Worm (Caenorhabditis elegans) whole organism, L1 larva: ENCODE data around the gene fbxb-98.
A peak's percentile ranks its signal among the peaks of the same experiment; 100 is the strongest.

Experiments used
- C04F5.9 ChIP-seq: sonication (generic microtip); optimal IDR thresholded peaks from 2 replicates; lab custom pipeline; 2016; ENCODE audit warnings: missing genetic modification characterization, missing compliant biosample characterization
- C16A3.4 ChIP-seq: fragments of 150-350 bp; optimal IDR thresholded peaks from 2 replicates; lab custom pipeline; 2014; ENCODE audit warnings: missing biosample characterization, missing genetic modification characterization
- alr-1 ChIP-seq: fragments of 200-800 bp; sonication (Bioruptor generic); optimal IDR thresholded peaks from 2 replicates; lab custom pipeline; 2018; ENCODE audit warnings: borderline replicate concordance, mild to moderate bottlenecking, missing genetic modification characterization, missing compliant biosample characterization
- aly-2 ChIP-seq: fragments of 150-350 bp; optimal IDR thresholded peaks from 2 replicates; lab custom pipeline; 2014; ENCODE audit warnings: missing biosample characterization, missing genetic modification characterization
- ceh-63 ChIP-seq: fragments of 200-800 bp; sonication (Bioruptor generic); optimal IDR thresholded peaks from 2 replicates; lab custom pipeline; 2018; ENCODE audit warnings: mild to moderate bottlenecking, missing genetic modification characterization, missing compliant biosample characterization
- ceh-8 ChIP-seq: fragments of 200-800 bp; sonication (Bioruptor generic); optimal IDR thresholded peaks from 2 replicates; lab custom pipeline; 2018; ENCODE audit warnings: mild to moderate bottlenecking, missing genetic modification characterization, moderate library complexity, missing compliant biosample characterization
- ceh-90 ChIP-seq: sonication (generic microtip); optimal IDR thresholded peaks from 2 replicates; lab custom pipeline; 2016; ENCODE audit warnings: missing genetic modification characterization, missing compliant biosample characterization
- efl-1 ChIP-seq, 4 experiments: fragments of 150-350 bp; optimal IDR thresholded peaks in 3 of 4; peaks in 1 of 4; 1 replicate in 1 of 4; 2 replicates in 3 of 4; lab custom pipeline; 2014; ENCODE audit warnings: missing biosample characterization in 2 of 4, missing genetic modification characterization in 2 of 4, missing genetic modification reagents in 2 of 4
- efl-3 ChIP-seq: fragments of 200-800 bp; sonication (Bioruptor generic); optimal IDR thresholded peaks from 2 replicates; lab custom pipeline; 2018; ENCODE audit warnings: mild to moderate bottlenecking, missing genetic modification characterization, missing compliant biosample characterization
- elt-2 ChIP-seq: sonication (generic microtip); optimal IDR thresholded peaks from 2 replicates; lab custom pipeline; 2016; ENCODE audit warnings: missing genetic modification characterization, mild to moderate bottlenecking, inconsistent platforms, missing compliant biosample characterization, missing genetic modification reagents
- elt-3 ChIP-seq, 6 experiments: fragments of 150-350 bp in 1 of 6; sonication (generic microtip); optimal IDR thresholded peaks; 2 replicates each; lab custom pipeline; 2017 to 2018; ENCODE audit warnings: missing biosample characterization in 6 of 6, missing genetic modification characterization in 6 of 6, inconsistent platforms in 1 of 6
- ets-5 ChIP-seq: fragments of 200-800 bp; sonication (Bioruptor generic); IDR thresholded peaks from 2 replicates; pipeline ENCODE4 v1.3.6; 2022; ENCODE audit warnings: missing genetic modification characterization, missing compliant biosample characterization
- fkh-4 ChIP-seq: sonication (generic microtip); optimal IDR thresholded peaks from 2 replicates; lab custom pipeline; 2016; ENCODE audit warnings: missing compliant biosample characterization, missing genetic modification characterization, borderline replicate concordance
- grh-1 ChIP-seq: fragments of 200-800 bp; sonication (Bioruptor generic); IDR thresholded peaks from 2 replicates; pipeline ENCODE4 v1.3.6; 2022; ENCODE audit warnings: missing genetic modification reagents, missing genetic modification characterization, missing compliant biosample characterization
- hlh-4 ChIP-seq: sonication (generic microtip); optimal IDR thresholded peaks from 2 replicates; lab custom pipeline; 2016; ENCODE audit warnings: mild to moderate bottlenecking, missing genetic modification characterization, missing compliant biosample characterization
- irx-1 ChIP-seq: sonication (generic microtip); optimal IDR thresholded peaks from 2 replicates; lab custom pipeline; 2016; ENCODE audit warnings: missing genetic modification characterization, missing compliant biosample characterization
- isw-1 ChIP-seq: fragments of 200-800 bp; sonication (Bioruptor generic); IDR thresholded peaks from 2 replicates; pipeline ENCODE4 v1.3.6; 2022; ENCODE audit warnings: missing genetic modification characterization, missing compliant biosample characterization
- lin-14 ChIP-seq: fragments of 200-800 bp; sonication (Bioruptor generic); optimal IDR thresholded peaks from 2 replicates; lab custom pipeline; 2018; ENCODE audit warnings: mild to moderate bottlenecking, missing genetic modification characterization, moderate library complexity, missing compliant biosample characterization
- lin-15B ChIP-seq: fragments of 150-350 bp; sonication (generic microtip); optimal IDR thresholded peaks from 3 replicates; lab custom pipeline; 2014; ENCODE audit warnings: missing biosample characterization, missing genetic modification characterization
- lir-3 ChIP-seq: sonication (generic microtip); optimal IDR thresholded peaks from 2 replicates; lab custom pipeline; 2016; ENCODE audit warnings: mild to moderate bottlenecking, missing genetic modification characterization, moderate library complexity, missing compliant biosample characterization; ENCODE audit not compliant: poor library complexity
- lsy-2 ChIP-seq, 2 experiments: fragments of 150-350 bp; optimal IDR thresholded peaks; 2 replicates each; lab custom pipeline; 2014; ENCODE audit warnings: missing biosample characterization in 2 of 2, missing genetic modification characterization in 2 of 2
- mdl-1 ChIP-seq, 2 experiments: fragments of 150-350 bp; optimal IDR thresholded peaks; 2 replicates each; lab custom pipeline; 2014 to 2017; ENCODE audit warnings: missing biosample characterization in 2 of 2, missing genetic modification characterization in 2 of 2, inconsistent platforms in 1 of 2
- mef-2 ChIP-seq: fragments of 150-350 bp; optimal IDR thresholded peaks from 2 replicates; lab custom pipeline; 2014; ENCODE audit warnings: missing biosample characterization, missing genetic modification characterization
- nhr-19 ChIP-seq: fragments of 200-800 bp; sonication (Bioruptor generic); conservative IDR thresholded peaks from 2 replicates; pipeline ENCODE4 v1.3.6; 2022; ENCODE audit warnings: missing genetic modification characterization, missing compliant biosample characterization
- nhr-28 ChIP-seq: fragments of 150-350 bp; optimal IDR thresholded peaks from 2 replicates; lab custom pipeline; 2014; ENCODE audit warnings: missing biosample characterization, missing genetic modification characterization
- nhr-71 ChIP-seq: sonication (generic microtip); optimal IDR thresholded peaks from 2 replicates; lab custom pipeline; 2016; ENCODE audit warnings: mild to moderate bottlenecking, missing genetic modification characterization, moderate library complexity, missing compliant biosample characterization
- nhr-76 ChIP-seq: sonication (generic microtip); optimal IDR thresholded peaks from 2 replicates; lab custom pipeline; 2017; ENCODE audit warnings: missing biosample characterization, missing genetic modification characterization
- nhr-77 ChIP-seq: fragments of 150-350 bp; optimal IDR thresholded peaks from 2 replicates; lab custom pipeline; 2014; ENCODE audit warnings: missing biosample characterization, missing genetic modification characterization
- nhr-84 ChIP-seq: sonication (generic microtip); optimal IDR thresholded peaks from 2 replicates; lab custom pipeline; 2017; ENCODE audit warnings: missing biosample characterization, missing genetic modification characterization
- nhr-90 ChIP-seq: sonication (generic microtip); optimal IDR thresholded peaks from 2 replicates; lab custom pipeline; 2016; ENCODE audit warnings: mild to moderate bottlenecking, missing genetic modification characterization, missing compliant biosample characterization; ENCODE audit not compliant: poor library complexity
- pag-3 ChIP-seq: sonication (generic microtip); optimal IDR thresholded peaks from 2 replicates; lab custom pipeline; 2017; ENCODE audit warnings: missing genetic modification characterization, mild to moderate bottlenecking, missing compliant biosample characterization, antibody characterized with exemption, borderline replicate concordance; ENCODE audit not compliant: insufficient read depth
- sup-37 ChIP-seq: fragments of 200-800 bp; sonication (Bioruptor generic); optimal IDR thresholded peaks from 2 replicates; lab custom pipeline; 2018; ENCODE audit warnings: mild to moderate bottlenecking, missing genetic modification characterization, missing compliant biosample characterization
- swsn-7 ChIP-seq: sonication (generic microtip); optimal IDR thresholded peaks from 2 replicates; lab custom pipeline; 2016; ENCODE audit warnings: missing genetic modification characterization, missing compliant biosample characterization
- tbx-2 ChIP-seq: sonication (generic microtip); optimal IDR thresholded peaks from 2 replicates; lab custom pipeline; 2016; ENCODE audit warnings: missing genetic modification characterization, missing compliant biosample characterization
- unc-130 ChIP-seq: fragments of 150-350 bp; optimal IDR thresholded peaks from 2 replicates; lab custom pipeline; 2017; ENCODE audit warnings: missing biosample characterization, missing genetic modification characterization, inconsistent platforms
- unc-30 ChIP-seq: sonication (generic microtip); optimal IDR thresholded peaks from 2 replicates; lab custom pipeline; 2017; ENCODE audit warnings: missing biosample characterization, missing genetic modification characterization
- unc-62 ChIP-seq: fragments of 150-350 bp; optimal IDR thresholded peaks from 2 replicates; lab custom pipeline; 2014; ENCODE audit warnings: missing biosample characterization, missing genetic modification reagents, missing genetic modification characterization
- unc-86 ChIP-seq: sonication (generic microtip); optimal IDR thresholded peaks from 2 replicates; lab custom pipeline; 2016; ENCODE audit warnings: missing genetic modification characterization, missing compliant biosample characterization
- vab-15 ChIP-seq: sonication (generic microtip); optimal IDR thresholded peaks from 2 replicates; lab custom pipeline; 2017; ENCODE audit warnings: missing genotype, mild to moderate bottlenecking, missing genetic modification characterization, missing compliant biosample characterization
- ztf-11 ChIP-seq, 2 experiments: sonication (generic microtip); optimal IDR thresholded peaks; 2 replicates each; lab custom pipeline; 2016 to 2017; ENCODE audit warnings: missing genetic modification characterization in 2 of 2, missing biosample characterization in 1 of 2, missing compliant biosample characterization in 1 of 2
- ztf-4 ChIP-seq: fragments of 150-350 bp; optimal IDR thresholded peaks from 2 replicates; lab custom pipeline; 2014; ENCODE audit warnings: missing biosample characterization, missing genetic modification characterization

fbxb-98 gene

DNA sequence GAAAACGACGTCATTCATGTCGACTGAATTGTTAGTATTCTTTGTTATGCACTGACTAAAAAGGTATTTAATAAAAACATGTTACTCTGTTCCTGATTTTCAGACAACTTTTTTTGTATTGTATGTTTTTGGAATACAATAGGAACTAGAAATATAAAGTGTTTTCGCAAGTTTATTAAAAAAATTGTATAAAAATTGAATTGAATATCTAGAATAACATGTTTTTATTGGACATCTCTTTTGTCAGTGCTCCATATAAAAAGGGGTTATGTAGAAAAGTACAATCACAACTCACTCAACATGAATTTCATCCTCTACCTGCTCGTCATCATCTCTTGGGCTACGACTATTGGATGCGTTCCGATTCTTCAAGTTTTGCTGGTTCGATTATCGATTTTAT lies 32.8 kb downstream of the fbxb-98 start, which contains the start of gene C46F9.5:
TSS of gene C46F9.5 (plus strand) at position 301 of the 400 bp plus-strand sequence.
- TF ChIP-seq mdl-1 (tag; optimal IDR thresholded peaks at IDR 0.05; lab: Kevin White, UChicago) (no peak), isw-1 (GFP tag; lab: Robert Waterston, UW) (no peak), ztf-11 (tag; optimal IDR thresholded peaks at IDR 0.05; lab: Kevin White, UChicago) (no peak), alr-1 (tag; lab: Kevin White, UChicago) (no peak)
- TF ChIP-seq, all 84 proteins: peak for 0

DNA sequence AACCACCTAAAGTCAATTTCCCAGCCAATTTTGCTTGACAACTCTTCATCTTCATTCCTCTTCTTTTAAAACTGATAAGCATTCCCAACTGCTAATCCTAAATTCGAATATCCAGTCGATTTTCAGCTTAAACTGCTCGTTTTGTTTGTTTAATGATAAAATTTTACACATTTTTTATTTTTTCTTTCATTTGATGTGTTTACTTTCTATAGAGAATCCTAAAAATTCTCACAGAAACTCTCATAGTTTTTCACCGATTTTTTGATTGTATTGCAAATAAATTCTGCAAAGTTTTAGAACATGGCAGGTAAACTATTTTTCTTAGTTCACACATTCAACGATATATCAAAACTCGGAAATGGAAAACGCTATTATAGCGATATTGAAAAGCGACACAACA lies 33.3 kb downstream of the fbxb-98 start, which contains the start of gene math-25:
TSS of gene math-25 (plus strand) at position 301 of the 400 bp plus-strand sequence.
- TF ChIP-seq isw-1 (GFP tag; lab: Robert Waterston, UW) (no peak), swsn-7 (tag; lab: Kevin White, UChicago) (no peak), elt-2 (no peak), efl-1 (optimal IDR thresholded peaks at IDR 0.05; lab: Kevin White, UChicago) (no peak), efl-1 (GFP tag; optimal IDR thresholded peaks at IDR 0.05 in 1 of 2; lab: Kevin White, UChicago) (no peak)

DNA sequence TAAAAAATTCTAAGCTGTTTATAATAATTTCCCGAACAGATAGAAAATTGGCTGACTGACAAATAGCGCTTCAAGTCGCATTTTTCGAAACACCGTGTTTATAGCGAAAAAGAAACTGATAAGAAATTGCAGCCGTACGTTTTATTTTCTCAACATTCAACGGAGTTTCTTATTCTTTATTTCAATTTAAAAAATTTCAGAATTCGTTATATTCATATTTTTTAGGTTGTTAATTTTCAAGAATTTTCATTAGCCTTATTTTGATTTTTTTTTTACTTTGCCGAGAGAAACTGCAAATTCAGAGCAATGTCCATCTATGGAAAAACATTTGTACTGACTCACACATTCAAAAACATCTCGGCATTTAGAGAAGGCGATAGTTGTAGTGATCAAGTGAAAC lies 35.5 kb downstream of the fbxb-98 start, which contains the start of gene C46F9.6:
TSS of gene C46F9.6 (plus strand) at position 301 of the 400 bp plus-strand sequence.
- TF ChIP-seq ztf-4 (tag; lab: Kevin White, UChicago) (no peak), alr-1 (tag; lab: Kevin White, UChicago) (no peak), elt-2 (peak; percentile 6), efl-3 (GFP tag; lab: Kevin White, UChicago) (no peak), ceh-63 (GFP tag; lab: Kevin White, UChicago) (no peak), aly-2 (tag; lab: Kevin White, UChicago) (no peak), grh-1 (no peak), nhr-77 (tag; lab: Kevin White, UChicago) (no peak)

DNA sequence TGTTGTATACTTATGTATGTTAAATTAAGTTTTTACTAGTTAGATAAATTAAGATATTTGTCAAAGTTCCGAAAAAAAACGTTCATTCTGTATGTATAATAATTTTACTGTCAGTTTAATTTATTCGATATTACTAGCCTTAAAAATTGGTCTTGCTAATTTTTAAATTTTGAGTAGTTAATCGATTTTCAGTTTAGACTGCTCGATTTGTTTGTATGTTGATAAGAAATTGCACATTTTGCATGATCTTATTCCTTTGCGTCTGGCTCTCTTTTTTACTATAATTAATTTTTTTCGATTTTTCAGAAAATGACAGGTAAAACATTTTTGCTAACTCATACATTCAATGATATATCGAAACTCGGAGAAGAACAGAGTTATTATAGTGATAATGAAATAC lies 37.5 kb downstream of the fbxb-98 start, which contains the start of gene math-24:
TSS of gene math-24 (plus strand) at position 301 of the 400 bp plus-strand sequence.
- TF ChIP-seq hlh-4 (no peak), pag-3 (no peak), unc-30 (tag; lab: Kevin White, UChicago) (no peak), unc-62 (GFP tag; lab: Kevin White, UChicago) (no peak), fkh-4 (tag; lab: Kevin White, UChicago) (no peak), C16A3.4 (tag; lab: Kevin White, UChicago) (no peak), nhr-84 (tag; lab: Kevin White, UChicago) (no peak), ceh-63 (GFP tag; lab: Kevin White, UChicago) (no peak), vab-15 (no peak), unc-86 (tag; lab: Kevin White, UChicago) (no peak), tbx-2 (tag; lab: Kevin White, UChicago) (no peak), nhr-28 (tag; lab: Kevin White, UChicago) (no peak), sup-37 (GFP tag; lab: Kevin White, UChicago) (no peak), ceh-90 (no peak), nhr-90 (tag; lab: Kevin White, UChicago) (no peak), unc-130 (tag; lab: Kevin White, UChicago) (no peak), ceh-8 (GFP tag; lab: Kevin White, UChicago) (no peak), nhr-77 (tag; lab: Kevin White, UChicago) (no peak), ets-5 (GFP tag; lab: Robert Waterston, UW) (no peak), elt-3 (tag; optimal IDR thresholded peaks at IDR 0.05; lab: Kevin White, UChicago) (no peak)
- TF ChIP-seq, all 84 proteins: peak for 0

DNA sequence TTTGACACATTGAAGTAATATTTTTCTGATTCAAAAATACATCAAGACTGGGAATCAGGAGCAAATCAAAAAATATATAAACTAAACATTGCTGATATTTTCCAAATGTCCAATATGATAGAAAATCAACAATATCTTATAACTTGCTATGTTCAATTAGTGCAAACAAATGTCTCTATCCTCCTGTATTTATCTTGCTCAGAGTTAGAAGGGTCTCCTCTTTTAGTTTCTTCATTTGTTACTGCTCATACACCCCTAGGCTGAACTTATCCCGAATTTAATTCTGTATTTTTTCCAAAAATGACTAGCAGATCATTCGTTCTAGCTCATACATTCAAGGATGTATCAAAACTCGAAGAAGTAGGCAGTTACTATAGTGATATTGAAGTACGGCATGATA lies 39.5 kb downstream of the fbxb-98 start, which contains the start of gene math-23:
TSS of gene math-23 (plus strand) at position 301 of the 400 bp plus-strand sequence.
- TF ChIP-seq lin-14 (no peak), C04F5.9 (tag; lab: Kevin White, UChicago) (no peak), nhr-84 (tag; lab: Kevin White, UChicago) (no peak), nhr-71 (tag; lab: Kevin White, UChicago) (no peak), lin-15B (no peak), unc-130 (tag; lab: Kevin White, UChicago) (no peak), nhr-19 (GFP tag; lab: Robert Waterston, UW) (no peak), irx-1 (no peak), mef-2 (tag; lab: Kevin White, UChicago) (no peak), elt-2 (no peak), nhr-76 (tag; lab: Kevin White, UChicago) (no peak), mdl-1 (tag; optimal IDR thresholded peaks at IDR 0.05; lab: Kevin White, UChicago) (no peak), lsy-2 (tag; optimal IDR thresholded peaks at IDR 0.05; lab: Kevin White, UChicago) (no peak), lir-3 (tag; lab: Kevin White, UChicago) (no peak)
